Worm (Caenorhabditis elegans): ENCODE measurements around the gene C17F4.7.

The C17F4.7 gene

DNA sequence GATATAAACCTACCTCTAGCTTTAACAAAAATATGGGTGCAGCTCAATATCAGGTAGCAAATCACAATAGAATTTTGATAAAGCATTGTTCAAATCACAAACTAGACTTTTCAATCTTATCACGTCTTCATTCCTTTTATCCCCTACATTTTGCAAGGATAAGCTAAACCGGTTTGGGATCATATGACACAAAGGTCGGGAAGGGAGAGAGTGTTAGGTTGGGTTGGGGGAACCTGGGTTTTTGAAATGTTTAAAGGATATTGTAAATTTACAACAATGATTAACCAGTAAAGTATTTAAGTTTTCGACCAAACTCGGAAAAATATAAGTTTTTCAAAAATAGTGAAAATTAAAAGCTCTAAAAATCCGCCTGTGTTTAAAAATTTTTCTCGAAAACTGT lies 1.7 kb downstream of the C17F4.7 start, which contains the start of gene C17F4.12:
C17F4.12 (minus strand) TSS at position 101 of the 400 bp plus-strand sequence.
- no peak for TF ChIP-seq nhr-77 (tag; optimal IDR thresholded peaks at IDR 0.05)
- no peak for TF ChIP-seq unc-55 (GFP tag; optimal IDR thresholded peaks at IDR 0.05)
- TF ChIP-seq skn-1 (tag; optimal IDR thresholded peaks at IDR 0.05) = no peak
- TF ChIP-seq ztf-4 (tag; optimal IDR thresholded peaks at IDR 0.05) = no peak
- TF ChIP-seq peb-1 (tag; optimal IDR thresholded peaks at IDR 0.05) = no peak
- no peak for TF ChIP-seq R02D3.7 (tag; optimal IDR thresholded peaks at IDR 0.05)
- TF ChIP-seq nhr-21 (tag; optimal IDR thresholded peaks at IDR 0.05) = no peak
- TF ChIP-seq ztf-1 (GFP tag; conservative IDR thresholded peaks at IDR 0.05) = no peak
- TF ChIP-seq sma-9 (GFP tag; optimal IDR thresholded peaks at IDR 0.05) = no peak
- no peak for TF ChIP-seq sma-9 (tag; optimal IDR thresholded peaks at IDR 0.05)
- no peak for TF ChIP-seq ama-1 (optimal IDR thresholded peaks at IDR 0.05)
- TF ChIP-seq nhr-11 (tag; optimal IDR thresholded peaks at IDR 0.05) = no peak

DNA sequence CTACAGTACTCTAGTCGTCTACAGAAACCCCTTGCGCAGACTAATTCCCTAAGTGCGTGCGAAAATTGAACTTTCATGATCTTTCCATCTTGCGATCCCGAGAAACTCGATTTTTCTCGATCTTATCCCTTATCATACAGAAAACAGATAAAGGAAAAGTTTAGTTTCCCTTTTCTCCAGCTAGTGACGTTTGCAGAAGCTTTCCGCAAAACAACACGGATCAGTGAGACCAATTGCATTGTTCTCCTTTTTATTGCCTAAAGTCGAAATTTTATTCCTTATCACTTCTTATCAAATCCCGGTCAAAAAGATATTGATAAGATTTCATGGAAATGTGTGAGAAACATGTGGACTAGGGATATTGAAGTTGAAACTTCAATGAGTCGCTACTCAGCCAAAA lies 4.0 kb downstream of the C17F4.7 start:
- no peak for TF ChIP-seq ceh-16 (tag; optimal IDR thresholded peaks at IDR 0.05)
- peak; percentile 68 for TF ChIP-seq nhr-21 (tag; optimal IDR thresholded peaks at IDR 0.05)
- TF ChIP-seq blmp-1 (tag; optimal IDR thresholded peaks at IDR 0.05; ENCODE audit: insufficient read depth) = peak; percentile 9

DNA sequence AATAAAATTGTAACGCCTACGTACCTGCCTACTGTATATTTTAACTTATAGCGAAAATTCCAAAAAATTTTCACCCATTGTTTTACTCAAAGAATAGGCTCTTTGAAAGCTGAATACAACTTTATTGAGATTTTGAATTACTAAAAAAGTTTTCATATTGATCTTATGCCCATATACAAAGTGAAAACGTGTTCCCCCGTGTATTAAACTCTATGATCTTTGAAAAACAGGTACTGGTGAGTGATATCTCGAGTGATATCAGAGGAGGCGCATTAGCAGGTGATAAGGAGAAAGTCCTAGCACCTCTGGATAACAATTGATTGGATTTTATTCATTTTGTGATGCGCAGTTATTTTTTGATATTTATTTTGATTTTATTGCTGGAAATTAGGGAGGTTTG lies 5.6 kb downstream of the C17F4.7 start, which contains the start of gene C17F4.3:
C17F4.3 (plus strand) TSS at position 301 of the 400 bp plus-strand sequence.
- TF ChIP-seq gmeb-1 (tag; optimal IDR thresholded peaks at IDR 0.05) = no peak

DNA sequence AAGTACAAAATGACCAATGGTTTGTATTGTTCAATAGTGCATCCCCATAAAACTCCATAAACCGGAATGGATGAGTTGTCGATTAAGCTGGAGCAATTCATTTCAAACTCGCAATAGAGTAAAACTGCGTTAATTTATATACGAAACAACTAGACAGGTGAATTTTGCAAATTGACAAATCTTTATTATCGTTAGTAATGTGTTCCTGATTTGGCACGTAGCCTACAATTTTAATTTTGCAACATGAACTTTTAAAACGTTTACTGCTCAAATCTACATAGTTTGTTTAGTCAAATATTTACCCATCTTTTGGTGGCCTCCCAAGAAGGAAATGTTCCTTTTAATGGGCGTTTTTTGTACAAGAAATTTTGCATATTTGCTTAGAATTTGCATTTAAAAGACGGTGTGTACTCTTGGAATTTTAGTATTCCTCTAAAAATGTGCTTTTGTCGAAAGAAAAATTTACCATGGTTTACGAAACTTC lies 8.7 kb downstream of the C17F4.7 start, which contains the start of the genes srz-67 and C17F4.11:
srz-67 (minus strand) TSS at position 101 of the 484 bp plus-strand sequence.
C17F4.11 (plus strand) TSS at position 434 of the 484 bp plus-strand sequence.
- TF ChIP-seq dmd-4 (tag; optimal IDR thresholded peaks at IDR 0.05) (no peak), ztf-4 (tag; optimal IDR thresholded peaks at IDR 0.05) (no peak), sma-3 (GFP tag; optimal IDR thresholded peaks at IDR 0.05) (no peak), ztf-11 (tag; optimal IDR thresholded peaks at IDR 0.05) (no peak)

DNA sequence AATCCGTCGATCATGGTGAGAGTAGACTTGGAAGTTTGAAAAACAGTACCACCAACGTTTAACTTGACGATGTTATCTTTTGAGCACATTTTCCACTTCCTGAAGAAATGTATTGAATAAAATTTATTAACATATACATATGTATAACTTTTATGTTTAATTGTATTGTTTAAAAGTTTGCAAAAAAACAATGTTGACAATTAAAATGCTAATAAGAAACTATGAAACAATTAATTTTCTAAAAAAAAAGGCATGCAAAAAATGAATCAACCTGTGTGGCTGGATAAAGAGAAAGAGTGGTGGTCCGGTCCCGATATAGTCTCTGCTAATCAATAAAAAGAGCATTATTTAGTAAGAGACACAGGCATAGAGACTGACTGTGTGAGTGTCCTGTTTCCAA lies 11.1 kb downstream of the C17F4.7 start, which contains the start of gene C17F4.8:
C17F4.8 (minus strand) TSS at position 101 of the 400 bp plus-strand sequence.
- TF ChIP-seq ZK546.5 (tag; optimal IDR thresholded peaks at IDR 0.05) (no peak), elt-1 (tag; optimal IDR thresholded peaks at IDR 0.05) (no peak), lin-13 (GFP tag; optimal IDR thresholded peaks at IDR 0.05) (no peak), alr-1 (tag; optimal IDR thresholded peaks at IDR 0.05) (no peak), ztf-4 (tag; optimal IDR thresholded peaks at IDR 0.05) (no peak), sma-3 (GFP tag; optimal IDR thresholded peaks at IDR 0.05) (no peak), mab-5 (tag; optimal IDR thresholded peaks at IDR 0.05) (no peak), ztf-1 (GFP tag; conservative IDR thresholded peaks at IDR 0.05) (no peak), snpc-4 (tag; optimal IDR thresholded peaks at IDR 0.05) (no peak), ceh-82 (tag; optimal IDR thresholded peaks at IDR 0.05) (no peak), peb-1 (tag; optimal IDR thresholded peaks at IDR 0.05) (no peak), mdl-1 (tag; optimal IDR thresholded peaks at IDR 0.05) (no peak), nhr-6 (tag; optimal IDR thresholded peaks at IDR 0.05) (no peak), sem-4 (tag; optimal IDR thresholded peaks at IDR 0.05) (no peak), nhr-23 (tag; optimal IDR thresholded peaks at IDR 0.05) (no peak), Y55F3AM.14 (GFP tag; optimal IDR thresholded peaks at IDR 0.05) (no peak), elt-3 (tag; optimal IDR thresholded peaks at IDR 0.05) (no peak), nhr-25 (tag; optimal IDR thresholded peaks at IDR 0.05) (no peak)

DNA sequence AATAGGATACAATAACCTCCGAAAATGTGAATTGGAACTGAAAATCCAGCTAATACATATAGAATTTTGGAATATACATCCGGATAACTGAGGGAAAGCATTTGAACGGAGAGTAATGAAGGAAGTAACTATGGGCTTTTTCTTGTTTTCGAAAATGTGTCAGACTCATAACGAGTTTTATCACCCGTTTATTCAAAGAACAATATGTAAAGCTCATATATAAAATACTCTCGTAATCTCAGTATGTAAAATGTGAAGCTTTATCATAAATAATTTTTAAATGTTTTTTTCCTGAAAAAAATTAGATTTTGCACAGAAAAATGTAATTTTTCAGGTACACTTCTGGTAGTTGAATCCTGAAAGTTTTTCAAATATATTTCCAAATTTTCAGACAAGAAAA lies 15.4 kb downstream of the C17F4.7 start, which contains the start of gene srh-297:
srh-297 (minus strand) TSS at position 101 of the 400 bp plus-strand sequence.
- no peak for TF ChIP-seq egl-27 (tag; optimal IDR thresholded peaks at IDR 0.05)
- TF ChIP-seq fos-1 (tag; optimal IDR thresholded peaks at IDR 0.05) = no peak
- no peak for TF ChIP-seq skn-1 (tag; optimal IDR thresholded peaks at IDR 0.05)
- TF ChIP-seq peb-1 (tag; optimal IDR thresholded peaks at IDR 0.05) = no peak
- TF ChIP-seq nhr-10 (tag; optimal IDR thresholded peaks at IDR 0.05) = no peak
- TF ChIP-seq R02D3.7 (tag; optimal IDR thresholded peaks at IDR 0.05) = no peak
- no peak for TF ChIP-seq nhr-12 (tag; optimal IDR thresholded peaks at IDR 0.05)
- TF ChIP-seq alr-1 (tag; optimal IDR thresholded peaks at IDR 0.05) = no peak
- no peak for TF ChIP-seq mab-5 (tag; optimal IDR thresholded peaks at IDR 0.05)
- TF ChIP-seq aly-2 (tag; optimal IDR thresholded peaks at IDR 0.05) = no peak
- TF ChIP-seq gmeb-1 (tag; optimal IDR thresholded peaks at IDR 0.05) = no peak
- TF ChIP-seq dmd-4 (tag; optimal IDR thresholded peaks at IDR 0.05) = no peak
- TF ChIP-seq lin-13 (GFP tag; optimal IDR thresholded peaks at IDR 0.05) = no peak
- TF ChIP-seq sma-9 (GFP tag; optimal IDR thresholded peaks at IDR 0.05) = no peak
- TF ChIP-seq sma-9 (tag; optimal IDR thresholded peaks at IDR 0.05) = no peak
- no peak for TF ChIP-seq ztf-1 (GFP tag; conservative IDR thresholded peaks at IDR 0.05)
- no peak for TF ChIP-seq snpc-4 (tag; optimal IDR thresholded peaks at IDR 0.05)
- TF ChIP-seq nhr-11 (tag; optimal IDR thresholded peaks at IDR 0.05) = no peak
- no peak for TF ChIP-seq nhr-21 (tag; optimal IDR thresholded peaks at IDR 0.05)
- TF ChIP-seq ztf-4 (tag; optimal IDR thresholded peaks at IDR 0.05) = no peak
